Worm (Caenorhabditis elegans) whole organism, late embryonic: ENCODE results near the gene uso-1.

Source experiments
- ama-1 ChIP-seq: fragments of 150-350 bp; optimal IDR thresholded peaks from 2 replicates; lab custom pipeline; 2014
- ceh-30 ChIP-seq: fragments of 150-350 bp; optimal IDR thresholded peaks from 2 replicates; lab custom pipeline; 2014; ENCODE audit warnings: missing biosample characterization, missing genetic modification characterization
- hlh-13 ChIP-seq: fragments of 200-800 bp; sonication (Bioruptor generic); optimal IDR thresholded peaks from 2 replicates; lab custom pipeline; 2018; ENCODE audit warnings: mild to moderate bottlenecking, missing genetic modification characterization, missing compliant biosample characterization
- odd-2 ChIP-seq: sonication (generic microtip); optimal IDR thresholded peaks from 2 replicates; lab custom pipeline; 2017; ENCODE audit warnings: antibody characterized with exemption, mild to moderate bottlenecking, missing genetic modification characterization, missing compliant biosample characterization

ce11 chrIV:13453509-13453908, 1.1 kb downstream of the uso-1 start:
- TF ChIP-seq ama-1 (lab: Kevin White, UChicago) (no peak), ceh-30 (tag; lab: Kevin White, UChicago) (no peak), odd-2 (tag; lab: Kevin White, UChicago) (no peak), hlh-13 (GFP tag; lab: Kevin White, UChicago) (no peak)
